Worm (Caenorhabditis elegans) whole organism, young adult: ENCODE measurements around the gene col-91.

Experiments used
- F10E7.11 ChIP-seq: sonication (generic microtip); optimal IDR thresholded peaks from 2 replicates; lab custom pipeline; 2017; ENCODE audit warnings: mild to moderate bottlenecking, missing genetic modification characterization, moderate library complexity, missing compliant biosample characterization
- T26A5.8 ChIP-seq: sonication (generic microtip); optimal IDR thresholded peaks from 2 replicates; lab custom pipeline; 2016; ENCODE audit warnings: missing genetic modification characterization, missing compliant biosample characterization
- ama-1 ChIP-seq, 3 experiments: fragments of 150-350 bp in 1 of 3; sonication (generic microtip) in 2 of 3; optimal IDR thresholded peaks; 2 replicates each; lab custom pipeline; 2014 to 2018; ENCODE audit warnings: missing biosample characterization in 2 of 3, missing genetic modification characterization in 2 of 3, missing genetic modification reagents in 2 of 3
- madf-8 ChIP-seq: fragments of 200-800 bp; sonication (Bioruptor generic); conservative IDR thresholded peaks from 2 replicates; pipeline ENCODE4 v1.3.6; 2022; ENCODE audit warnings: missing genetic modification reagents, missing genetic modification characterization, missing compliant biosample characterization
- nfya-1 ChIP-seq: sonication (generic microtip); optimal IDR thresholded peaks from 2 replicates; lab custom pipeline; 2017; ENCODE audit warnings: antibody characterized with exemption, missing compliant biosample characterization, missing genetic modification characterization, borderline replicate concordance; ENCODE audit not compliant: insufficient read depth
- somi-1 ChIP-seq: fragments of 200-800 bp; sonication (Bioruptor generic); optimal IDR thresholded peaks from 2 replicates; lab custom pipeline; 2018; ENCODE audit warnings: mild to moderate bottlenecking, missing genetic modification characterization, missing compliant biosample characterization

- TF ChIP-seq T26A5.8 (tag; lab: Kevin White, UChicago) (no peak), F10E7.11 (no peak), somi-1 (no peak), nfya-1 (no peak), madf-8 (GFP tag; lab: Robert Waterston, UW) (no peak), ama-1 (optimal IDR thresholded peaks at IDR 0.05; lab: Kevin White, UChicago) (no peak), ama-1 (GFP tag; optimal IDR thresholded peaks at IDR 0.05; lab: Kevin White, UChicago) (no peak)
Observed at ce11 chrIII:8305304-8305703, 41.8 kb upstream of the col-91 start.
